Fruit fly (Drosophila melanogaster) whole organism, embryonic: Measurements from ENCODE around the gene CG10252.

ENCODE experiments used
- Awh ChIP-seq: fragments of 200-800 bp; sonication (Bioruptor generic); IDR thresholded peaks from 2 replicates; pipeline ENCODE4, ENCODE4 v1.3.6; 2022; ENCODE audit warnings: missing biosample characterization, missing genetic modification characterization
- CG10267 ChIP-seq: fragments of 200-800 bp; sonication (Bioruptor generic); optimal IDR thresholded peaks from 2 replicates; lab custom pipeline; 2018; ENCODE audit warnings: missing biosample characterization, mild to moderate bottlenecking, missing genetic modification characterization, moderate library complexity
- CG11504 ChIP-seq: fragments of 200-800 bp; sonication (Bioruptor generic); optimal IDR thresholded peaks from 3 replicates; lab custom pipeline; 2019; ENCODE audit warnings: missing biosample characterization, mild to moderate bottlenecking, missing genetic modification characterization, moderate library complexity
- CG13775 ChIP-seq: fragments of 200-800 bp; sonication (Bioruptor generic); optimal IDR thresholded peaks from 3 replicates; lab custom pipeline; 2017; ENCODE audit warnings: missing biosample characterization, mild to moderate bottlenecking, missing genetic modification characterization
- CG15696 ChIP-seq: fragments of 200-800 bp; sonication (Bioruptor generic); optimal IDR thresholded peaks from 2 replicates; lab custom pipeline; 2019; ENCODE audit warnings: missing biosample characterization, mild to moderate bottlenecking, missing genetic modification characterization, moderate library complexity
- CG17359 ChIP-seq: fragments of 200-800 bp; sonication (Bioruptor generic); optimal IDR thresholded peaks from 3 replicates; lab custom pipeline; 2018; ENCODE audit warnings: missing biosample characterization, mild to moderate bottlenecking, missing genetic modification characterization, moderate library complexity
- CG17568 ChIP-seq: fragments of 200-800 bp; sonication (Bioruptor generic); optimal IDR thresholded peaks from 2 replicates; lab custom pipeline; 2018; ENCODE audit warnings: missing biosample characterization, mild to moderate bottlenecking, missing genetic modification characterization, moderate library complexity
- CG1832 ChIP-seq: fragments of 200-800 bp; sonication (Bioruptor generic); optimal IDR thresholded peaks from 2 replicates; lab custom pipeline; 2017; ENCODE audit warnings: missing biosample characterization, mild to moderate bottlenecking, missing genetic modification characterization, inconsistent platforms
- CG2712 ChIP-seq: fragments of 200-800 bp; optimal IDR thresholded peaks from 3 replicates; lab custom pipeline; 2019; ENCODE audit warnings: missing biosample characterization, mild to moderate bottlenecking, missing genetic modification characterization, moderate library complexity
- CG31224 ChIP-seq: fragments of 200-800 bp; sonication (Bioruptor generic); IDR thresholded peaks from 2 replicates; pipeline ENCODE4 v1.3.6; 2022; ENCODE audit warnings: missing biosample characterization, missing genetic modification characterization
- CG3163 ChIP-seq: fragments of 200-800 bp; sonication (Bioruptor generic); optimal IDR thresholded peaks from 3 replicates; lab custom pipeline; 2016; ENCODE audit warnings: missing biosample characterization, missing genetic modification characterization
- CG33213 ChIP-seq: fragments of 200-800 bp; sonication (Bioruptor generic); optimal IDR thresholded peaks from 3 replicates; lab custom pipeline; 2016; ENCODE audit warnings: missing biosample characterization, missing genetic modification characterization
- CG42726 ChIP-seq: fragments of 200-800 bp; sonication (Bioruptor generic); IDR thresholded peaks from 2 replicates; pipeline ENCODE4 v1.3.6; 2022; ENCODE audit warnings: missing biosample characterization, missing genetic modification characterization; ENCODE audit not compliant: partially characterized antibody
- CG4617 ChIP-seq: fragments of 200-800 bp; sonication (Bioruptor generic); optimal IDR thresholded peaks from 3 replicates; lab custom pipeline; 2016; ENCODE audit warnings: missing biosample characterization, missing genetic modification characterization, borderline replicate concordance
- CG6654 ChIP-seq: fragments of 200-800 bp; sonication (Bioruptor generic); optimal IDR thresholded peaks from 2 replicates; lab custom pipeline; 2017; ENCODE audit warnings: missing biosample characterization, mild to moderate bottlenecking, missing genetic modification characterization
- CG6791 ChIP-seq: fragments of 200-800 bp; sonication (Bioruptor generic); IDR thresholded peaks from 3 replicates; pipeline ENCODE4 v1.3.6; 2022; ENCODE audit warnings: missing biosample characterization, missing genetic modification characterization; ENCODE audit not compliant: partially characterized antibody
- CG7271 ChIP-seq: fragments of 200-800 bp; sonication (Bioruptor generic); optimal IDR thresholded peaks from 2 replicates; lab custom pipeline; 2018; ENCODE audit warnings: missing biosample characterization, mild to moderate bottlenecking, missing genetic modification characterization, moderate library complexity
- CG7357 ChIP-seq: fragments of 200-800 bp; sonication (Bioruptor generic); IDR thresholded peaks from 3 replicates; pipeline ENCODE4 v1.3.6; 2022; ENCODE audit warnings: missing biosample characterization, missing genetic modification characterization
- CG7963 ChIP-seq: fragments of 200-800 bp; sonication (Bioruptor generic); IDR thresholded peaks from 3 replicates; pipeline ENCODE4 v1.3.6; 2022; ENCODE audit warnings: missing biosample characterization, missing genetic modification characterization; ENCODE audit not compliant: partially characterized antibody
- CG8388 ChIP-seq: fragments of 200-800 bp; sonication (Bioruptor generic); optimal IDR thresholded peaks from 2 replicates; lab custom pipeline; 2019; ENCODE audit warnings: missing biosample characterization, mild to moderate bottlenecking, missing genetic modification characterization, moderate library complexity
- CrebB ChIP-seq: fragments of 200-800 bp; sonication (Bioruptor generic); optimal IDR thresholded peaks from 3 replicates; lab custom pipeline; 2018; ENCODE audit warnings: missing biosample characterization, mild to moderate bottlenecking, missing genetic modification characterization
- Deaf1 ChIP-seq: fragments of 200-800 bp; optimal IDR thresholded peaks from 3 replicates; lab custom pipeline; 2019; ENCODE audit warnings: missing biosample characterization, mild to moderate bottlenecking, missing genetic modification characterization, moderate library complexity
- Drgx ChIP-seq: fragments of 200-800 bp; sonication (Bioruptor generic); IDR thresholded peaks from 2 replicates; pipeline ENCODE4 v1.3.6; 2022; ENCODE audit warnings: missing biosample characterization, missing genetic modification characterization
- Eip74EF ChIP-seq, 2 experiments: fragments of 200-800 bp in 1 of 2; fragments of >200 bp in 1 of 2; sonication (Bioruptor generic) in 1 of 2; optimal IDR thresholded peaks; 2 replicates each; lab custom pipeline; 2017 to 2019; ENCODE audit warnings: missing biosample characterization in 2 of 2, missing genetic modification characterization in 2 of 2, mild to moderate bottlenecking in 1 of 2, moderate library complexity in 1 of 2
- Ets97D ChIP-seq: fragments of 200-800 bp; sonication (Bioruptor generic); optimal IDR thresholded peaks from 3 replicates; lab custom pipeline; 2016; ENCODE audit warnings: missing biosample characterization, missing genetic modification characterization
- Fer2 ChIP-seq: fragments of 200-800 bp; sonication (Bioruptor generic); optimal IDR thresholded peaks from 2 replicates; lab custom pipeline; 2018; ENCODE audit warnings: missing biosample characterization, mild to moderate bottlenecking, missing genetic modification characterization, moderate library complexity
- Hmr ChIP-seq: fragments of 200-800 bp; sonication (Bioruptor generic); optimal IDR thresholded peaks from 3 replicates; lab custom pipeline; 2017; ENCODE audit warnings: mild to moderate bottlenecking, missing biosample characterization, missing genetic modification reagents, missing genetic modification characterization
- Hsf ChIP-seq: fragments of 200-800 bp; sonication (Bioruptor generic); optimal IDR thresholded peaks from 3 replicates; lab custom pipeline; 2016; ENCODE audit warnings: missing biosample characterization, missing genetic modification characterization
- MESR4 ChIP-seq: fragments of 200-800 bp; sonication (Bioruptor generic); optimal IDR thresholded peaks from 2 replicates; lab custom pipeline; 2018; ENCODE audit warnings: missing biosample characterization, mild to moderate bottlenecking, missing genetic modification characterization, moderate library complexity
- Max ChIP-seq: fragments of 200-800 bp; sonication (Bioruptor generic); optimal IDR thresholded peaks from 2 replicates; lab custom pipeline; 2016; ENCODE audit warnings: missing biosample characterization, mild to moderate bottlenecking, missing genetic modification characterization
- NFAT ChIP-seq: fragments of 200-800 bp; sonication (Bioruptor generic); IDR thresholded peaks from 2 replicates; pipeline ENCODE4 v1.3.6; 2022; ENCODE audit warnings: missing biosample characterization, missing genetic modification characterization
- Oli ChIP-seq: fragments of 200-800 bp; sonication (Bioruptor generic); optimal IDR thresholded peaks from 2 replicates; lab custom pipeline; 2018; ENCODE audit warnings: missing biosample characterization, mild to moderate bottlenecking, missing genetic modification characterization, moderate library complexity
- TFAM ChIP-seq: fragments of 200-800 bp; sonication (Bioruptor generic); optimal IDR thresholded peaks from 2 replicates; lab custom pipeline; 2017; ENCODE audit warnings: missing biosample characterization, missing genetic modification characterization, inconsistent platforms
- Xrp1 ChIP-seq: fragments of 200-800 bp; sonication (Bioruptor generic); IDR thresholded peaks from 2 replicates; pipeline ENCODE4 v1.3.6; 2022; ENCODE audit warnings: missing biosample characterization, missing genetic modification characterization
- aop ChIP-seq: fragments of 200-800 bp; sonication (Bioruptor generic); IDR thresholded peaks from 2 replicates; pipeline ENCODE4 v1.3.6; 2022; ENCODE audit warnings: missing biosample characterization, missing genetic modification characterization
- bigmax ChIP-seq: fragments of 200-800 bp; sonication (Bioruptor generic); optimal IDR thresholded peaks from 2 replicates; lab custom pipeline; 2018; ENCODE audit warnings: missing biosample characterization, mild to moderate bottlenecking, missing genetic modification characterization
- bsh ChIP-seq, 2 experiments: fragments of 200-800 bp; sonication (Bioruptor generic); optimal IDR thresholded peaks; 2 replicates each; lab custom pipeline; 2017 to 2018; ENCODE audit warnings: mild to moderate bottlenecking in 2 of 2, missing biosample characterization in 2 of 2, missing genetic modification characterization in 2 of 2, moderate library complexity in 1 of 2
- dmrt99B ChIP-seq: fragments of 200-800 bp; sonication (Bioruptor generic); optimal IDR thresholded peaks from 2 replicates; lab custom pipeline; 2018; ENCODE audit warnings: missing biosample characterization, mild to moderate bottlenecking, missing genetic modification characterization, moderate library complexity
- esg ChIP-seq: fragments of 200-800 bp; sonication (Bioruptor generic); conservative IDR thresholded peaks from 2 replicates; pipeline ENCODE4 v1.3.6; 2022; ENCODE audit warnings: missing biosample characterization, missing genetic modification characterization
- ewg ChIP-seq: fragments of 200-800 bp; sonication (Bioruptor generic); optimal IDR thresholded peaks from 3 replicates; lab custom pipeline; 2017; ENCODE audit warnings: mild to moderate bottlenecking, missing biosample characterization, missing genetic modification reagents, missing genetic modification characterization
- fd96Cb ChIP-seq: fragments of 200-800 bp; sonication (Bioruptor generic); optimal IDR thresholded peaks from 2 replicates; lab custom pipeline; 2018; ENCODE audit warnings: missing biosample characterization, mild to moderate bottlenecking, missing genetic modification characterization, moderate library complexity
- org-1 ChIP-seq: fragments of 200-800 bp; sonication (Bioruptor generic); optimal IDR thresholded peaks from 2 replicates; lab custom pipeline; 2017; ENCODE audit warnings: missing biosample characterization, missing genetic modification characterization
- pzg ChIP-seq: fragments of 200-800 bp; sonication (Bioruptor generic); optimal IDR thresholded peaks from 3 replicates; lab custom pipeline; 2018; ENCODE audit warnings: missing biosample characterization, mild to moderate bottlenecking, missing genetic modification characterization, moderate library complexity
- ro ChIP-seq: fragments of 200-800 bp; sonication (Bioruptor generic); IDR thresholded peaks from 2 replicates; pipeline ENCODE4 v1.3.6; 2022; ENCODE audit warnings: missing biosample characterization, missing genetic modification characterization
- sc ChIP-seq, 3 experiments: fragments of >200 bp in 2 of 3; fragments of 200-800 bp in 1 of 3; sonication (Bioruptor generic) in 1 of 3; optimal IDR thresholded peaks; 2 replicates in 2 of 3; 3 replicates in 1 of 3; lab custom pipeline; 2017; ENCODE audit warnings: mild to moderate bottlenecking in 1 of 3, missing biosample characterization in 1 of 3, missing genetic modification characterization in 1 of 3, missing genetic modification reagents in 1 of 3
- sob ChIP-seq: fragments of 200-800 bp; sonication (Bioruptor generic); IDR thresholded peaks from 2 replicates; pipeline ENCODE4 v1.3.6; 2022; ENCODE audit warnings: missing biosample characterization, missing genetic modification characterization
- tin ChIP-seq: fragments of 200-800 bp; sonication (Bioruptor generic); optimal IDR thresholded peaks from 3 replicates; lab custom pipeline; 2016; ENCODE audit warnings: missing biosample characterization, missing genetic modification characterization
- tx ChIP-seq: fragments of 200-800 bp; sonication (Bioruptor generic); optimal IDR thresholded peaks from 2 replicates; lab custom pipeline; 2016; ENCODE audit warnings: missing biosample characterization, missing genetic modification characterization
- z ChIP-seq: fragments of 200-800 bp; sonication (Bioruptor generic); IDR thresholded peaks from 3 replicates; pipeline ENCODE4 v1.3.6; 2022; ENCODE audit warnings: missing biosample characterization, missing genetic modification characterization

CG10252 gene

DNA sequence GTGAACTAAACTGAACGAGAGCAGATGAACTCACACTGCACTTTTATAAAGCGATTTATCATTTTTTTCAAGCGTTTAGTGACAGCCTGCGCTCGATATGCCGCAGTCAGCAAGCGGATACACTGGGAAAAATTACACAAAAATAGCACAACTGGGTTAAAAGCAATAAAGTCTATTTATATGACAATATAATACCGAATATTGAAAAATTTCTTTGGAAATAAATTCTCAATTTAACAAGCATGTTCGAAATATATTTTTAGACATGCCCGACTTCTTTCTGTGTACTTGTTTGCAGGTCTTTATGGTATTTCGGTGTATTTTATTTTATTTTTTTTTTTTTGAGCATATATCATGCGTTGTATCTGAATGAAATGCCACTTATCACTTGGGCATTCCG lies 17.9 kb upstream of the CG10252 start (continued):
- no peak for TF ChIP-seq bigmax (GFP tag; lab: Kevin White, UChicago)
- TF ChIP-seq Oli (tag; lab: Kevin White, UChicago) = peak; percentile 70
- peak; percentile 46 for TF ChIP-seq Drgx
- TF ChIP-seq Fer2 (tag; lab: Kevin White, UChicago) = no peak
- TF ChIP-seq CG3163 (GFP tag; lab: Kevin White, UChicago) = no peak
- peak; percentile 56 for TF ChIP-seq esg
- TF ChIP-seq org-1 (GFP tag; lab: Kevin White, UChicago) = peak; percentile 18
- no peak for TF ChIP-seq CrebB (tag; lab: Kevin White, UChicago)
- TF ChIP-seq sob (GFP tag; lab: Robert Waterston, UW) = no peak
- TF ChIP-seq NFAT (GFP tag; lab: Robert Waterston, UW) = no peak
- TF ChIP-seq CG15696 = peak; percentile 75
- TF ChIP-seq Deaf1 (tag; lab: Kevin White, UChicago) = peak; percentile 4
- TF ChIP-seq TFAM (GFP tag; lab: Kevin White, UChicago) = no peak
- peak; percentile 72 for TF ChIP-seq Xrp1 (GFP tag; lab: Robert Waterston, UW)
- TF ChIP-seq z (GFP tag; lab: Robert Waterston, UW) = no peak
- peak; percentile 36 for TF ChIP-seq ewg (GFP tag; lab: Kevin White, UChicago)
- peak; percentile 72 for TF ChIP-seq fd96Cb (tag; lab: Kevin White, UChicago)
- no peak for TF ChIP-seq CG31224 (GFP tag; lab: Robert Waterston, UW)
- TF ChIP-seq pzg (GFP tag; lab: Kevin White, UChicago) = no peak
- TF ChIP-seq CG33213 (GFP tag; lab: Kevin White, UChicago) = peak; percentile 30
- peak; percentile 78 for TF ChIP-seq CG8388
- peak; percentile 57 for TF ChIP-seq Hsf (GFP tag; lab: Kevin White, UChicago)
- peak; percentile 34 for TF ChIP-seq CG7271 (tag; lab: Kevin White, UChicago)
- TF ChIP-seq Ets97D (GFP tag; lab: Kevin White, UChicago) = no peak
- TF ChIP-seq CG11504 (tag; lab: Kevin White, UChicago) = peak; percentile 65
- peak; percentile 55 for TF ChIP-seq CG10267 (tag; lab: Kevin White, UChicago)
- TF ChIP-seq CG6654 (GFP tag; lab: Kevin White, UChicago) = no peak
- peak in 1 of 2 experiments; percentile 82 for TF ChIP-seq bsh (GFP tag; optimal IDR thresholded peaks at IDR 0.05; lab: Kevin White, UChicago)
- TF ChIP-seq CG42726 (GFP tag; lab: Robert Waterston, UW) = no peak
- TF ChIP-seq CG2712 (tag; lab: Kevin White, UChicago) = peak; percentile 62
- peak in 1 of 2 experiments; percentile 48 for TF ChIP-seq Eip74EF (GFP tag; optimal IDR thresholded peaks at IDR 0.05; lab: Kevin White, UChicago)
- TF ChIP-seq dmrt99B (tag; lab: Kevin White, UChicago) = peak; percentile 81
- peak; percentile 42 for TF ChIP-seq CG17568 (GFP tag; lab: Kevin White, UChicago)
- 0 out of 2 replicates have a peak, but pooled peaks have one; percentile 9 for TF ChIP-seq ro (GFP tag; lab: Robert Waterston, UW)
- TF ChIP-seq CG4617 (GFP tag; lab: Kevin White, UChicago) = no peak
- TF ChIP-seq Awh (GFP tag; lab: Robert Waterston, UW) = peak; percentile 60; the same call in 1 of the 2 replicates
- TF ChIP-seq CG13775 (GFP tag; lab: Kevin White, UChicago) = peak; percentile 46
- peak; percentile 62 for TF ChIP-seq Max (GFP tag; lab: Kevin White, UChicago)
- TF ChIP-seq CG1832 (GFP tag; lab: Kevin White, UChicago) = no peak
- TF ChIP-seq CG17359 (tag; lab: Kevin White, UChicago) = peak; percentile 70
- TF ChIP-seq CG7357 = no peak
- TF ChIP-seq CG6791 = no peak
- peak; percentile 1 for TF ChIP-seq Hmr
- no peak for TF ChIP-seq CG7963 (GFP tag; lab: Robert Waterston, UW)
- TF ChIP-seq sc (optimal IDR thresholded peaks at IDR 0.05; lab: Kevin White, UChicago) = no peak
- peak; percentile 56 for TF ChIP-seq sc (GFP tag; optimal IDR thresholded peaks at IDR 0.05; lab: Kevin White, UChicago)
- TF ChIP-seq tin (GFP tag; lab: Kevin White, UChicago) = peak; percentile 71
- no peak for TF ChIP-seq tx (GFP tag; lab: Kevin White, UChicago)
- TF ChIP-seq MESR4 = no peak
- 0 out of 2 replicates have a peak, but pooled peaks have one; percentile 13 for TF ChIP-seq aop
